Fruit fly (Drosophila melanogaster): ENCODE results near the gene CG15734.

Gene CG15734

DNA sequence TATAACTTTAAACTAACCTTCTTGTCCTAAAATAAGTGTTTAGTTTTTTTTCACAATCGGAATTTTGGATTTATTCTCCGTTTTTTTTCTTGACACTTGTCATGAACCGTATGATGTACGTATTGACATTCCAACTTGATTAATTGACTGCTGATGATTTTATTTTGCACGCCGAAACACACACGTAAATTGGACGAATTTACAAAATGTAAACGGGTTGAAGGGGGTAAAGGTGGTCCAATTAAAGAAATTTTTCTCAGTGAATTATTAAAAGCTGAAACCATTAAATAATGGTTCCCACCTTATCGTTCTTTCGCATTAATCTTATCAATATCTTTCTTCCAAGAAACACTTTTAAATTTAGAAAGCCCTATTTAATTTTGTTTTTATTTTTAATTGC, 30.3 kb downstream of the CG15734 start, which contains the start of gene Uch-L5R:
Gene Uch-L5R (minus strand): TSS at position 101 of the 400 bp plus-strand sequence.
- TF ChIP-seq CG6791 (GFP tag; IDR thresholded peaks at IDR 0.05; ENCODE audit: partially characterized antibody): no peak

DNA sequence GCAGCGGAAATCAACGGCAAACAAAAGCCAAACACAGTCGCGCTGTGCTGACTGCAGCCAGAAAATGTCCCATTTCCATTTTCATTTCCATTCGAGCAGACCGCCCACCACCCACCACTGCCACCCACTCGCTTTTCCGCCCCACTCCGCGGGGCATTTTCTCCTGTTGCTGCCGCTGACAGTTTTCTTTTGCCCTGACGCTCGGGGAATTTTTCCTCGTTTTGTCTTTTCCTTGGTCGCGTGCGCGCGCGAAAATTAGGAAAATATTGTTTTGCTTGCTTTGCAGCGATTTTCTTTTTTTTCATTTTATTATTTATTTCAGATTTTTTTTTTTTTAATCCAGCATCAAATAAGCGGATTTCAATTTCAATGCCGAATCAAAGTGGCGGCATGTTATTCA, 36.5 kb downstream of the CG15734 start:
- TF ChIP-seq Hr39 (optimal IDR thresholded peaks at IDR 0.05) (peak; percentile 75), scrt (GFP tag; optimal IDR thresholded peaks at IDR 0.05) (peak; percentile 50), dpn (GFP tag; optimal IDR thresholded peaks at IDR 0.05) (no peak)

DNA sequence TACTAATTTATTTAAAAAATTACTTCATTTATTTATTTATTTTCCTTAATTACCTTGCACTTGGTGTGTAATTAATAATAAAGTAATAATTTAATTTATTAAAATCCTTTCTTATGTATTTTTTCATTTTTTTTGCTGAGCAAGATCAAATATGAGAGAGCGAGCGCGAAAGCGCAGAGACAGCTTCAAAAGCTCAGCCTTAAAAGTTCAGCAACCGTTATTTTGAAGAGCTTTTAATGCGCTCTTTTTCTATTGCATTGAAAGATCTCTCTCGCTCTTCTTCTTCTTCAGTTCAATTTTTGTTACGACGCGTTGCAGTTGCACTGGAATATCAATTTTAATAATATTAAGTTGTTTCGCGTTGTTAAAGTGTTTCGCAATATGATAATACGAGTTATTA, 43.4 kb downstream of the CG15734 start, which contains the start of gene Ten-a:
Gene Ten-a (plus strand): TSS at position 301 of the 400 bp plus-strand sequence.
- TF ChIP-seq CG5180 (GFP tag; optimal IDR thresholded peaks at IDR 0.05) (peak; percentile 27), CG6272 (GFP tag; IDR thresholded peaks at IDR 0.05) (no peak), CG4404 (GFP tag; IDR thresholded peaks at IDR 0.05) (no peak), Trl (optimal IDR thresholded peaks at IDR 0.05) (peak in 1 of 2 experiments; percentile 12), Trl (GFP tag; optimal IDR thresholded peaks at IDR 0.05) (no peak)

All from whole organism, embryonic.